Worm (Caenorhabditis elegans): Measurements from ENCODE around the gene Y39B6A.3.

Gene Y39B6A.3

DNA sequence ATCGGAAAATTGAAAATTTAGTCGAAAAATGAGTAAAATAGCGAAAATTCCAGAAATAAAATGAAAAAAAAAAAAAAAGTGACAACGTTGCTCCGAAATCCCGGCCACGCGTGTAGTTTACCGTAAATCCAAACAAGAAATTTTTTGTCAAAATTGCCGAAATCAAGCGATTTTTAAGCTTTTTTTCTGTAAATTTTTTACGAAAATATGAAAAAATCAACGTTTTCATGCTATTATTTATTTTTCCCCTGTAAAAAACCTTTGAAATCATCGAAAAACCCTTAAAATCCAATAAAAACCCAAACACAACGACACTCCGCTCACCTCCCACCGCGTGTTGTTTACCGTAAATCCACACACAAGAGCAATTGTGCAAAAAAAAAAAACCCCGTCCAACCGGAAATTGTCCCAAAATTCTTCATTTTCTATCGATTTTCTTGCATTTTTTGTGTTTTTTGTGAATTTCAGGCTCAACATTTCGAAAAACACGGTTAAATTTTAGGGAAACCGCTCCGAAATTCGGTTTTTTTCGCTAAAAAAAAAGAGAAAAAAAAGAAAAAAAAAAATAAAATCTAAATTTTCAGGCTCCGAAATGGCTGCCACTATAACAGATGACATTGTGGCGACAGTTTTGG lies at the start of gene Y39B6A.3, which contains the start of gene pph-5:
Gene Y39B6A.3, minus strand, starts transcription at position 51 of the 635 bp plus-strand sequence.
Gene pph-5, plus strand, starts transcription at position 585 of the 635 bp plus-strand sequence.
- peak; percentile 3 for TF ChIP-seq nfya-1 (tag; optimal IDR thresholded peaks at IDR 0.05)
- TF ChIP-seq unc-42 (tag; optimal IDR thresholded peaks at IDR 0.05) = peak; percentile 36
- TF ChIP-seq nhr-232 (tag; optimal IDR thresholded peaks at IDR 0.05) = no peak

- TF ChIP-seq hlh-15 (tag; optimal IDR thresholded peaks at IDR 0.05) (no peak), T23F11.4 (GFP tag; optimal IDR thresholded peaks at IDR 0.05) (no peak), K09A11.1 (tag; optimal IDR thresholded peaks at IDR 0.05; ENCODE audit: insufficient read depth) (no peak), nhr-232 (tag; optimal IDR thresholded peaks at IDR 0.05) (no peak), ceh-45 (GFP tag; IDR thresholded peaks at IDR 0.05) (no peak), sox-4 (tag; optimal IDR thresholded peaks at IDR 0.05) (no peak), K02D7.2 (tag; optimal IDR thresholded peaks at IDR 0.05) (no peak)
Measured at ce11 chrV:19237204-19237603, 47.4 kb upstream of the Y39B6A.3 start, which contains the start of gene fbxb-2. TSS of gene fbxb-2 (minus strand) at chrV:19237304.

DNA sequence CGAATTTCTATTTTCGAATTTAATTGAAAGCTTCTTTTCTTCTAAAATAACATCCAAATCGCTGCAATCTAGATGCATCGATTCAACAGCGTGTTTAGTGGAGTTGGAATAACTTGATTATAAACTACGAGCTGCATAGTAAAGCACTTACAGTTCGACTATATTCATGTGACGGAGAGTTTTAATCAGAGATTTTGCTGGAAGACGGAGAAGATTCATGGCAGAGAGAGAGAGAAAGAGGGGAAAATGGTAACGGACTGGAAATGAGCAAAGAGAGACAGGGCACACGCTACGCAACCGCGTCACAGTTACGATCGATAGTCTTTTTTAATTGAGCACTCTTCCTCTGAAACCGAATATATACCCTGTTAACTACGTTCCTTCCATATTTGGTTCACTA lies 43.7 kb upstream of the Y39B6A.3 start, which contains the start of gene fbxb-116:
Gene fbxb-116, plus strand, starts transcription at position 301 of the 400 bp plus-strand sequence.
- TF ChIP-seq ets-4 (tag; optimal IDR thresholded peaks at IDR 0.05) (no peak), ceh-48 (tag; optimal IDR thresholded peaks at IDR 0.05) (no peak), hlh-30 (tag; optimal IDR thresholded peaks at IDR 0.05; ENCODE audit: insufficient read depth) (no peak), lin-11 (tag; optimal IDR thresholded peaks at IDR 0.05) (no peak), eyg-1 (tag; optimal IDR thresholded peaks at IDR 0.05) (no peak), C38D4.7 (GFP tag; optimal IDR thresholded peaks at IDR 0.05) (no peak), ztf-16 (tag; optimal IDR thresholded peaks at IDR 0.05) (no peak)

DNA sequence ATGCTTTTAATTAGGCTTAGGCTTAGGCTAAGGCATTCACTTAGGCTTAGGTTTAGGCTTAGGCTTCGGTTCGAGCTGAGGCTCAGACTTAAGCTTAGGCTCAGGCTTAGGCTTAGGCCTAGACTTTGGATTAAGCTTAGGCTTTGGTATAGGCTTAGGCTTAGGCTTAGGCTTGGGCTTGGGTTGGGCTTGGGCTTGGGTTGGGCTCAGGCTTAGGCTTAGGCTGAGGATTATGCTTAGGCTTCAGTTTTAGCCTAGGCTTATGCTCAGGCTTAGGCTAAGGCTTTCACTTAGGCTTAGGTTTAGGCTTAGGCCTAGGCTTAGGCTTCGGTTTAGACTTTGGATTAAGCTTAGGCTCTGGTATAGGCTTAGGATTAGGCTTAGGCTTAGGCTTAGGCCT lies 41.4 kb upstream of the Y39B6A.3 start:
- TF ChIP-seq dve-1 (tag; optimal IDR thresholded peaks at IDR 0.05) (peak; percentile 91), elt-4 (tag; optimal IDR thresholded peaks at IDR 0.05) (no peak)

DNA sequence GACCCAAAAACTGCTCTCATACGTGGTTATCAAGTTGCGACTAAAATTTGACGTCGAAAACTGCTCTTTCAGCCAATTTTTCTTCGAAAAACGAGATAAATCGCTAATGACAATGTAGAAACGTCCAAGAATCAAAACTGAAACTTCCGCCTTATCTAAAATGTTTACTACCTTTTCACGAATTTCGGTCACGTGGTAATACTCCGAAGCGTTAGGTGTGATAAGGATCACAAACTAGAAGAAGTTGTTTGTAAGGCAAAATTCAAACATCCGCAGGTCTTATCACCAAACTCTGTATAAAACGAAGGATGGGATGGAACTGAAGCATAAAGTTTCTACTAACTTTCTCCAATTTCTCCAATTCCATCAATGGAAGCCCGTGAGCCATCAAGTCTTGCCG lies 40.6 kb upstream of the Y39B6A.3 start, which contains the start of gene sqst-3:
Gene sqst-3, plus strand, starts transcription at position 370 of the 400 bp plus-strand sequence.
- TF ChIP-seq hlh-13 (GFP tag; optimal IDR thresholded peaks at IDR 0.05) = no peak
- TF ChIP-seq dmd-4 (tag; optimal IDR thresholded peaks at IDR 0.05; ENCODE audit: borderline replicate concordance) = no peak
- no peak for TF ChIP-seq F13H6.1 (tag; optimal IDR thresholded peaks at IDR 0.05)
- no peak for TF ChIP-seq nhr-232 (tag; optimal IDR thresholded peaks at IDR 0.05)
- no peak for TF ChIP-seq sdc-2 (tag; optimal IDR thresholded peaks at IDR 0.05)
- no peak for TF ChIP-seq C08G9.2 (tag; optimal IDR thresholded peaks at IDR 0.05)
- TF ChIP-seq ceh-9 (tag; optimal IDR thresholded peaks at IDR 0.05) = no peak
- TF ChIP-seq dve-1 (tag; optimal IDR thresholded peaks at IDR 0.05) = no peak
- no peak for TF ChIP-seq gmeb-2 (tag; optimal IDR thresholded peaks at IDR 0.05)

DNA sequence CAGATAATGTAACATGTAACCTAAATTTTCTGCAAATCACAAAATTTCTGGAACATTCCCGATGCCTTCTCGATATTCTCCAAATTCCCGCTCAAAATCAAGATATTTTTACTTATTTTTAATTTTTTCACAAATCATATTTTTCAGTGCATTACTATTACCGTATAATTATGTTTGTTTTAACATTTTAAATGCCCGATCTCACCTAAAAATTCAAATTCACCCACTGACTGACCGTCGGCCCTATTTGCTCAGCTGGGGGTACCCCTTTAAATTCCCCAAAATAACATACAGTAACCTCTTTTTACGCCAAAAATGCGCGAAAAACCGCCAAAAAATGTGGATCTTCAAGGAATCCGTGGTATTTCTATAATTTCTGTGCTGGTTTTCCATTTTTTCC lies 27.9 kb upstream of the Y39B6A.3 start, which contains the start of gene oac-49:
Gene oac-49, plus strand, starts transcription at position 301 of the 400 bp plus-strand sequence.
- TF ChIP-seq pax-1 (tag; optimal IDR thresholded peaks at IDR 0.05) = no peak
- TF ChIP-seq eyg-1 (tag; optimal IDR thresholded peaks at IDR 0.05) = no peak
- TF ChIP-seq ceh-6 (GFP tag; optimal IDR thresholded peaks at IDR 0.05) = no peak
- no peak for TF ChIP-seq K09A11.1 (tag; optimal IDR thresholded peaks at IDR 0.05; ENCODE audit: insufficient read depth)
- no peak for TF ChIP-seq che-1 (tag; optimal IDR thresholded peaks at IDR 0.05)
- TF ChIP-seq sox-2 (GFP tag; IDR thresholded peaks at IDR 0.05) = no peak
- TF ChIP-seq unc-3 (GFP tag; conservative IDR thresholded peaks at IDR 0.05) = no peak
- TF ChIP-seq unc-3 (tag; optimal IDR thresholded peaks at IDR 0.05) = no peak
- no peak for TF ChIP-seq zip-5 (tag; optimal IDR thresholded peaks at IDR 0.05)
- TF ChIP-seq mec-3 (tag; optimal IDR thresholded peaks at IDR 0.05; ENCODE audit: borderline replicate concordance) = no peak
- no peak for TF ChIP-seq elt-2 (tag; optimal IDR thresholded peaks at IDR 0.05)
- TF ChIP-seq ceh-48 (tag; optimal IDR thresholded peaks at IDR 0.05) = no peak
